Worm (Caenorhabditis elegans): ENCODE results near the gene clec-85.

- TF ChIP-seq fos-1 (tag; optimal IDR thresholded peaks at IDR 0.05) (no peak), egl-13 (tag; optimal IDR thresholded peaks at IDR 0.05) (no peak), egl-27 (tag; optimal IDR thresholded peaks at IDR 0.05) (no peak), fkh-10 (GFP tag; optimal IDR thresholded peaks at IDR 0.05) (no peak), fkh-8 (tag; optimal IDR thresholded peaks at IDR 0.05) (no peak), ceh-88 (GFP tag; IDR thresholded peaks at IDR 0.05) (no peak), nhr-12 (tag; optimal IDR thresholded peaks at IDR 0.05) (no peak), nhr-28 (tag; optimal IDR thresholded peaks at IDR 0.05) (no peak), nhr-76 (tag; optimal IDR thresholded peaks at IDR 0.05) (no peak), elt-3 (tag; optimal IDR thresholded peaks at IDR 0.05) (no peak)
These were observed 16.2 kb upstream of the clec-85 start, which contains the start of gene pudl-2 for ce11 chrIV:2834516-2834915.
